Worm (Caenorhabditis elegans) whole organism, late embryonic: ENCODE results near the gene twk-7.

Experiments used
- C38D4.7 ChIP-seq: fragments of 200-800 bp; sonication (Bioruptor generic); optimal IDR thresholded peaks from 2 replicates; lab custom pipeline; 2018; ENCODE audit warnings: mild to moderate bottlenecking, missing genetic modification characterization, moderate library complexity, missing compliant biosample characterization
- K02D7.2 ChIP-seq: sonication (generic microtip); optimal IDR thresholded peaks from 2 replicates; lab custom pipeline; 2017; ENCODE audit warnings: mild to moderate bottlenecking, missing genetic modification characterization, missing compliant biosample characterization
- T23F11.4 ChIP-seq: fragments of 200-800 bp; sonication (Bioruptor generic); optimal IDR thresholded peaks from 2 replicates; lab custom pipeline; 2018; ENCODE audit warnings: mild to moderate bottlenecking, missing genetic modification characterization, missing compliant biosample characterization
- ama-1 ChIP-seq: fragments of 150-350 bp; optimal IDR thresholded peaks from 2 replicates; lab custom pipeline; 2014
- ceh-18 ChIP-seq: sonication (generic microtip); optimal IDR thresholded peaks from 2 replicates; lab custom pipeline; 2016; ENCODE audit warnings: missing genetic modification characterization, missing compliant biosample characterization
- ceh-24 ChIP-seq: sonication (generic microtip); optimal IDR thresholded peaks from 2 replicates; lab custom pipeline; 2016; ENCODE audit warnings: mild to moderate bottlenecking, missing genetic modification characterization, missing compliant biosample characterization
- ceh-45 ChIP-seq: fragments of 200-800 bp; sonication (Bioruptor generic); IDR thresholded peaks from 2 replicates; pipeline ENCODE4 v1.3.6; 2022; ENCODE audit warnings: missing genetic modification reagents, missing genetic modification characterization, missing compliant biosample characterization
- che-1 ChIP-seq: sonication (generic microtip); optimal IDR thresholded peaks from 2 replicates; lab custom pipeline; 2016; ENCODE audit warnings: mild to moderate bottlenecking, missing genetic modification characterization, missing compliant biosample characterization
- elt-2 ChIP-seq: sonication (generic microtip); optimal IDR thresholded peaks from 2 replicates; lab custom pipeline; 2016; ENCODE audit warnings: missing genetic modification reagents, missing genetic modification characterization, missing compliant biosample characterization
- ets-4 ChIP-seq: sonication (generic microtip); optimal IDR thresholded peaks from 2 replicates; lab custom pipeline; 2016; ENCODE audit warnings: missing genetic modification characterization, missing compliant biosample characterization
- eyg-1 ChIP-seq: sonication (generic microtip); optimal IDR thresholded peaks from 2 replicates; lab custom pipeline; 2016; ENCODE audit warnings: missing genotype, missing genetic modification characterization, missing compliant biosample characterization
- fkh-10 ChIP-seq: fragments of 150-350 bp; optimal IDR thresholded peaks from 2 replicates; lab custom pipeline; 2014; ENCODE audit warnings: missing biosample characterization, missing genetic modification reagents, missing genetic modification characterization
- fkh-6 ChIP-seq: sonication (generic microtip); optimal IDR thresholded peaks from 2 replicates; lab custom pipeline; 2016; ENCODE audit warnings: missing genetic modification characterization, missing compliant biosample characterization
- hlh-15 ChIP-seq: sonication (generic microtip); optimal IDR thresholded peaks from 2 replicates; lab custom pipeline; 2016; ENCODE audit warnings: missing genetic modification characterization, missing compliant biosample characterization
- hlh-30 ChIP-seq: sonication (generic microtip); optimal IDR thresholded peaks from 2 replicates; lab custom pipeline; 2017; ENCODE audit warnings: antibody characterized with exemption, missing genetic modification characterization, missing compliant biosample characterization; ENCODE audit not compliant: insufficient read depth
- hlh-8 ChIP-seq: sonication (generic microtip); optimal IDR thresholded peaks from 2 replicates; lab custom pipeline; 2016; ENCODE audit warnings: missing genotype, missing genetic modification characterization, missing compliant biosample characterization
- lin-11 ChIP-seq: fragments of 200-800 bp; sonication (Bioruptor generic); optimal IDR thresholded peaks from 2 replicates; lab custom pipeline; 2018; ENCODE audit warnings: mild to moderate bottlenecking, missing genetic modification characterization, missing compliant biosample characterization
- nfya-1 ChIP-seq: sonication (generic microtip); optimal IDR thresholded peaks from 2 replicates; lab custom pipeline; 2017; ENCODE audit warnings: missing genetic modification characterization, mild to moderate bottlenecking, missing compliant biosample characterization, antibody characterized with exemption, moderate library complexity
- nhr-232 ChIP-seq: sonication (generic microtip); optimal IDR thresholded peaks from 2 replicates; lab custom pipeline; 2016; ENCODE audit warnings: missing genetic modification characterization, missing compliant biosample characterization
- npax-4 ChIP-seq: sonication (generic microtip); optimal IDR thresholded peaks from 2 replicates; lab custom pipeline; 2016; ENCODE audit warnings: missing genetic modification characterization, missing compliant biosample characterization
- pat-9 ChIP-seq: fragments of 200-800 bp; sonication (Bioruptor generic); optimal IDR thresholded peaks from 2 replicates; lab custom pipeline; 2018; ENCODE audit warnings: mild to moderate bottlenecking, missing genetic modification characterization, moderate library complexity, missing compliant biosample characterization
- pqm-1 ChIP-seq: sonication (generic microtip); optimal IDR thresholded peaks from 2 replicates; lab custom pipeline; 2016; ENCODE audit warnings: missing genetic modification characterization, missing compliant biosample characterization
- pros-1 ChIP-seq: fragments of 150-350 bp; optimal IDR thresholded peaks from 2 replicates; lab custom pipeline; 2014; ENCODE audit warnings: missing biosample characterization, missing genetic modification reagents, missing genetic modification characterization
- sdc-2 ChIP-seq: sonication (generic microtip); optimal IDR thresholded peaks from 2 replicates; lab custom pipeline; 2016; ENCODE audit warnings: missing genotype, missing genetic modification characterization, missing compliant biosample characterization
- tbx-7 ChIP-seq: sonication (generic microtip); optimal IDR thresholded peaks from 2 replicates; lab custom pipeline; 2016; ENCODE audit warnings: missing genotype, missing genetic modification characterization, missing compliant biosample characterization
- unc-42 ChIP-seq: sonication (generic microtip); optimal IDR thresholded peaks from 2 replicates; lab custom pipeline; 2016; ENCODE audit warnings: missing genotype, missing genetic modification characterization, missing compliant biosample characterization
- ztf-16 ChIP-seq: sonication (generic microtip); optimal IDR thresholded peaks from 2 replicates; lab custom pipeline; 2017; ENCODE audit warnings: missing genetic modification characterization, missing compliant biosample characterization

The twk-7 gene

DNA sequence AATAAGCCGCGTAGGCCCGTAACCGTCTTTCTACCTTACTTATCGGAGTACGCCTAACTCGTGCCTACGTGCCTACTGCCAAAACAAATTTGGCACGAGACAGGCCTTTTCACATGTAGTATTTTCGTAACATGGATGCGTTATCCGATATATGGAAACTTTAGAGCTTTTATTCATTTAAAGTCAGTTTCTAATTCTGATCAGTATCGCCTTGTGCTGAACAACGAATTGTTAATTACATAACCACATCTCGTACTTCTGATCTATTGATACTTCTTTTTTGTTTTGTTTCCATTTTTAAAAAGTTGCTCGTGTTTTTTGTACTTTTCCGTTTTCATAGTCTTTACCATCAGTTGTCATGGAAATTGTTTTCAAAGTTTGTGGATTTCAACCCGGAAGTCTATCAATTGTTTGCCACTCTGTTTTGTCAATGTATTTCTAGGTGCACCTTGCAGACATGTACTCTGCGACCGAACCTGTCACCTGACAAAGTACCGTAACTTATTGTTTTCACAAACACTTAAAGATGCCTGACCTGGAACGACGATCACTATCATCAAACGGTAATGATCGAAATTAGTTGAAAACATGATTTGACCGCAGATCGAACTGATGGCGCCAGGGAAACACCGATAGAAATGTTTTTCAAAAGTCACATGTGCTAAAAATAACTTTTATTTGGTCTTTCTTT, 14.3 kb upstream of the twk-7 start:
- TF ChIP-seq npax-4 (tag; lab: Kevin White, UChicago) (no peak), elt-2 (tag; lab: Kevin White, UChicago) (no peak), nfya-1 (tag; lab: Kevin White, UChicago) (no peak), nhr-232 (tag; lab: Kevin White, UChicago) (no peak), eyg-1 (no peak), pros-1 (tag; lab: Kevin White, UChicago) (no peak), tbx-7 (no peak), ztf-16 (no peak), ceh-24 (tag; lab: Kevin White, UChicago) (no peak), hlh-30 (tag; lab: Kevin White, UChicago) (no peak), hlh-15 (no peak), unc-42 (tag; lab: Kevin White, UChicago) (no peak), ets-4 (no peak), C38D4.7 (GFP tag; lab: Kevin White, UChicago) (no peak), ceh-18 (tag; lab: Kevin White, UChicago) (no peak)
- TF ChIP-seq, all 69 proteins: peak for 0

DNA sequence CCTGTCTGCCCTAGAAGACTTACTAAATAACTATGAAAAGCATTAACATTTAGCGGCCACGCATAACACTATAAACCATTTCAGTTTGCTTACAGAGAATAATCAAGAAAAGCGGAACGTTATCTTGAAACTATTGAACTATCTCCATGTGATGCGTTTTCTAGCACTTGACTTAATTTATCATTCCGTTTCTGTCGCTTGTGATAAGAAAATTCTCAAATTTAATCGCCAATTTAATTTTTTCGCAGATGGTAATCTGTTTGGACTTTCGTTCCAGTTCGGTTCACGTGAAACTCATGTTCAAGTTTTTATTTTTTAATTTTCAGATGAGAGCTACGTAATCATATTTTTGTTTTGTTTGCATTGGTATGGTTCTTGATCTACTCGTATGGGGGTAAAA, 13.4 kb upstream of the twk-7 start:
- TF ChIP-seq fkh-6 (no peak), elt-2 (tag; lab: Kevin White, UChicago) (peak; percentile 81)

DNA sequence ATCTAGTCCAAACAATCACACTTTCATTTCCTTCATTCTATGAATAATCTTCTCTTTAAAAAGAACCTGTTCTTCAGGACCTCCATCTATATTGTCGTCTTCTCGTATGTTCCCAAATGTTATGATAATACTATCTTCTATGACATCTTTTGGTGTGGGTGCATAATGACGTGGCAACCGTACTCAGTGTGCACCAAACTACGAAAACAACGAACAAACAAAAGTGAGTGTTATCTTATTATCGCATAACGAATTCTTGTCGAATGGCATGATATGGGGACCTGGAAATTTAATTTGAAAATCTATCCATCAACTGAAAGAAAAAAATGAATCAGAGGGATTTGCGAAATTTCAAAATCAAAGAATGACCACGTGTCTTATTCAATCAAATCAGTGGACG, 12.5 kb upstream of the twk-7 start:
- TF ChIP-seq K02D7.2 = no peak
- peak; percentile 67 for TF ChIP-seq elt-2 (tag; lab: Kevin White, UChicago)
- TF ChIP-seq, all 69 proteins: peak for 1

DNA sequence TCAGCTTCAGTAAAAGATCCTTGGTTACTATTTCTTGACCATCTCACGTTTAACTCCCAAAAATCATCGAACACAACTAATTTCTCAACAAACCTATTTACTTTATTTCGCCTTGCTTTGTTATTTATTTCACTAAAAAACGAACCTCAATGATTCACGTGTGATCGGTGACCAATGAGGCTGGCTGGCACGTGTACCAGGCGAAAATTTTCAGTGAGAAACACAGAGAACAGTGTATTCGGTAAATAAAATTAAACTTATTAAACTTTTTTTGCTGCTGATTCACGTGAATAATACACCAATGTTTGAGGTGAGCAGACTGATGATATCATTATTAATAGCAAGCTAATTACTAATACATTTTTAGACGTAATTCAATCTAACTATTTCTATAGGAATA, 11.9 kb upstream of the twk-7 start:
- TF ChIP-seq sdc-2 (no peak), fkh-10 (GFP tag; lab: Kevin White, UChicago) (no peak)

DNA sequence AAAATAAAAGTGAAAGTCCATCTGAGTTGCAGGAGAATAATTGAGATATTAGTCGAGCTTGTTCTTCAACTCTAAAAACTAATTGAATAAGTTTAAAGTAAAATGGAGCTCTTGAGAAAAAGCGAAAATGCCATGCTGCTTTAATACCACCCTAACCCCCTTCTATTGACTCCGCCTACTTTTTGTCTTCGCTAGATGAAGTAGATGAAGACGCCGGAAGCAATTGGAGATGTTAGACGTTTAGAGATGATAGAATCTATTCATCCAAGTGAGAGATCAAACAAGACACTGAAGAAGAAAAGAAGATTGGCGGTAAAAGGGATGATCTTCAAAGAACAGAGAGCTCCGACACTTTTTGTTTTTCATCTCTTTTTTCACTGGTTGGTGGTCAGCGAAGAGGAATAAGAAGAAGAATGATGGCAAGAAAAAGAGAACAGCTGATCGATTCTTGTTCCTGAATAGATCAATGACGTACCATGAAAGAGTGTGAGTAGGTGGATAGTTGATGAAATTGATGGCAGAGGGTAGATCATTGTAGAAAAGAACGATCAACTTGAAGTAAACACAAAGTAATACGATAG, 11.0 kb upstream of the twk-7 start:
- TF ChIP-seq hlh-8 (tag; lab: Kevin White, UChicago) (no peak), unc-42 (tag; lab: Kevin White, UChicago) (no peak), ceh-18 (tag; lab: Kevin White, UChicago) (no peak)

DNA sequence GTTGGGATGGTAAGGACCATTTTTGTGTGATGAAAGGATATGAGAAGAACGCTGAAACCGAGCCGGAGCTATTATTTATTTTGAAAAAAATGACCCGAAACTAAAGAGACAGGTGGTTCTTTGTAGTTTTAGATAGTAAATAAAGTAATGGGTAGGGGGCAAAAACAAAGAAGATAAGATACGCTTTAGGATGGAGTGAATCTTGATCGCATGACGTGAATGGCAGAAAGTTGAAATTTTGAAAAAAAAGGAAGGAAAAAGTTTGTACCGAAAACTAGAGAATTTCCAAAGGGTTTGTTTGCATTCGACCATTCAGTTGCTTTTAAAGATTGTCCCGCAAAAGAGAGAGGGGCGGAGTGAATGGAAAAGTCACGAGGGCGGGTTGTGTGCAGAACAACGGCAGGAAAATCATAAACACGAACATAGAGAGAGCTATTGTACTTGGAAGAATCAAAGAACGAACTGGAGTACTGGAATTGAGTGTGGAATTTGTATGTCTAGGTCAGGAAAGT, 10.4 kb upstream of the twk-7 start, which contains the start of gene F22B7.9:
Gene F22B7.9 (minus strand): TSS at position 51 of the 512 bp plus-strand sequence.
- TF ChIP-seq lin-11 (no peak), pqm-1 (tag; lab: Kevin White, UChicago) (no peak), ama-1 (no peak), elt-2 (tag; lab: Kevin White, UChicago) (no peak), ceh-45 (GFP tag; lab: Robert Waterston, UW) (no peak), pat-9 (tag; lab: Kevin White, UChicago) (no peak), che-1 (no peak)

DNA sequence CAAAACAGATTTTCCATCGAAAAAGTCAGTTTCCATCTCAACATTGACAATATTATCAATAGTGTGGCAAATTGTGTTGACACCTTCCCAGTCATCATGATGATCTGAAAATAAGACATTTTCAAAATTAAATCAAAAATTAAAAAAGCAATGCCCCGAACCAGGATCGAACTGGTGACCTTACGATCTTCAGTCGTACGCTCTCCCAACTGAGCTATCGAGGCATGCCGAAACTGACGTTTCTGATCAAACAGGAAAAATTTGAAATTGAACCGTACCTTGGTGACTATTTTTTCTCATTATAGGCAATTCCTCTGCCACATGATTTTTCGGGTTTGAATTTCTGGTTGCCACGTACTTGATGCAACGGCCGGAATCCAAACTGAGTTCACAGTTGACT, 9.9 kb upstream of the twk-7 start:
- TF ChIP-seq pqm-1 (tag; lab: Kevin White, UChicago) = no peak
- no peak for TF ChIP-seq T23F11.4 (GFP tag; lab: Kevin White, UChicago)
